Worm (Caenorhabditis elegans) whole organism, L1 larva: ENCODE data around the gene dpy-3.

ENCODE experiments used
- ama-1 ChIP-seq: fragments of 150-350 bp; optimal IDR thresholded peaks from 2 replicates; lab custom pipeline; 2014
- ceh-90 ChIP-seq: sonication (generic microtip); optimal IDR thresholded peaks from 2 replicates; lab custom pipeline; 2016; ENCODE audit warnings: missing genetic modification characterization, missing compliant biosample characterization
- egl-27 ChIP-seq, 2 experiments: fragments of 150-350 bp in 1 of 2; sonication (generic microtip); optimal IDR thresholded peaks; 3 replicates each; lab custom pipeline; 2017 to 2018; ENCODE audit warnings: missing biosample characterization in 2 of 2, missing genetic modification characterization in 2 of 2, missing genetic modification reagents in 2 of 2
- elt-2 ChIP-seq: sonication (generic microtip); optimal IDR thresholded peaks from 2 replicates; lab custom pipeline; 2016; ENCODE audit warnings: missing genetic modification characterization, mild to moderate bottlenecking, inconsistent platforms, missing compliant biosample characterization, missing genetic modification reagents
- hlh-4 ChIP-seq: sonication (generic microtip); optimal IDR thresholded peaks from 2 replicates; lab custom pipeline; 2016; ENCODE audit warnings: mild to moderate bottlenecking, missing genetic modification characterization, missing compliant biosample characterization
- mdl-1 ChIP-seq, 2 experiments: fragments of 150-350 bp; optimal IDR thresholded peaks; 2 replicates each; lab custom pipeline; 2014 to 2017; ENCODE audit warnings: missing biosample characterization in 2 of 2, missing genetic modification characterization in 2 of 2, inconsistent platforms in 1 of 2
- nhr-28 ChIP-seq: fragments of 150-350 bp; optimal IDR thresholded peaks from 2 replicates; lab custom pipeline; 2014; ENCODE audit warnings: missing biosample characterization, missing genetic modification characterization
- pqm-1 ChIP-seq: sonication (generic microtip); optimal IDR thresholded peaks from 3 replicates; lab custom pipeline; 2017; ENCODE audit warnings: missing biosample characterization, missing genetic modification characterization
- skn-1 ChIP-seq: fragments of 150-350 bp; optimal IDR thresholded peaks from 2 replicates; lab custom pipeline; 2014; ENCODE audit warnings: missing biosample characterization, missing genetic modification characterization
- sox-4 ChIP-seq: sonication (generic microtip); optimal IDR thresholded peaks from 2 replicates; lab custom pipeline; 2016; ENCODE audit warnings: missing genetic modification characterization, missing compliant biosample characterization
- tlp-1 ChIP-seq: fragments of 150-350 bp; optimal IDR thresholded peaks from 2 replicates; lab custom pipeline; 2014; ENCODE audit warnings: missing biosample characterization, missing genetic modification characterization
- unc-62 ChIP-seq: fragments of 150-350 bp; optimal IDR thresholded peaks from 2 replicates; lab custom pipeline; 2014; ENCODE audit warnings: missing biosample characterization, missing genetic modification reagents, missing genetic modification characterization
- unc-86 ChIP-seq: sonication (generic microtip); optimal IDR thresholded peaks from 2 replicates; lab custom pipeline; 2016; ENCODE audit warnings: missing genetic modification characterization, missing compliant biosample characterization

ce11 chrX:2114171-2114570, 31.3 kb downstream of the dpy-3 start:
- TF ChIP-seq egl-27 (tag; optimal IDR thresholded peaks at IDR 0.05; lab: Kevin White, UChicago) (no peak), ceh-90 (tag; lab: Kevin White, UChicago) (no peak), hlh-4 (tag; lab: Kevin White, UChicago) (no peak), mdl-1 (tag; optimal IDR thresholded peaks at IDR 0.05; lab: Kevin White, UChicago) (no peak), pqm-1 (tag; lab: Kevin White, UChicago) (no peak), unc-62 (GFP tag; lab: Kevin White, UChicago) (no peak), tlp-1 (tag; lab: Kevin White, UChicago) (no peak), skn-1 (no peak), ama-1 (lab: Kevin White, UChicago) (no peak), nhr-28 (tag; lab: Kevin White, UChicago) (no peak), unc-86 (no peak), elt-2 (tag; lab: Kevin White, UChicago) (no peak), sox-4 (tag; lab: Kevin White, UChicago) (no peak)
